Fruit fly (Drosophila melanogaster): ENCODE results near the gene Gcn2.

Gcn2 gene

dm6 chr3R:31369054-31369453 lies 26.4 kb upstream of the Gcn2 start (continued):
- TF ChIP-seq CG13296 (GFP tag; optimal IDR thresholded peaks at IDR 0.05) = peak; percentile 28
- TF ChIP-seq CG14441 (GFP tag; IDR thresholded peaks at IDR 0.05) = no peak
- TF ChIP-seq CG15011 (GFP tag; optimal IDR thresholded peaks at IDR 0.05) = peak; percentile 17
- peak; percentile 26 for TF ChIP-seq CG7556 (GFP tag; optimal IDR thresholded peaks at IDR 0.05)
- TF ChIP-seq CG1024 (GFP tag; IDR thresholded peaks at IDR 0.05) = no peak
- no peak for TF ChIP-seq pum (GFP tag; optimal IDR thresholded peaks at IDR 0.05)
- TF ChIP-seq unc-4 (GFP tag; IDR thresholded peaks at IDR 0.05; ENCODE audit: partially characterized antibody) = no peak
- TF ChIP-seq ranshi (GFP tag; IDR thresholded peaks at IDR 0.05) = 0 out of 2 replicates have a peak, but pooled peaks have one; percentile 8
- TF ChIP-seq CG16779 (GFP tag; IDR thresholded peaks at IDR 0.05) = no peak
- TF ChIP-seq CG18599 (GFP tag; optimal IDR thresholded peaks at IDR 0.05) = peak; percentile 65
- no peak for TF ChIP-seq seq (GFP tag; IDR thresholded peaks at IDR 0.05)
- peak; percentile 33; the same call in 1 of the 3 replicates for TF ChIP-seq dysf (GFP tag; IDR thresholded peaks at IDR 0.05)
- no peak for TF ChIP-seq CG3407 (GFP tag; optimal IDR thresholded peaks at IDR 0.05)
- TF ChIP-seq CG17186 (GFP tag; optimal IDR thresholded peaks at IDR 0.05) = no peak
- TF ChIP-seq Myb (GFP tag; optimal IDR thresholded peaks at IDR 0.05) = no peak
- no peak for TF ChIP-seq Dll (GFP tag; IDR thresholded peaks at IDR 0.05; ENCODE audit: partially characterized antibody)
- TF ChIP-seq ap (GFP tag; IDR thresholded peaks at IDR 0.05) = no peak
- TF ChIP-seq ab (GFP tag; optimal IDR thresholded peaks at IDR 0.05) = no peak
- TF ChIP-seq gro (GFP tag; optimal IDR thresholded peaks at IDR 0.05) = peak; percentile 15
- TF ChIP-seq CG6813 (GFP tag; optimal IDR thresholded peaks at IDR 0.05) = no peak
- no peak for TF ChIP-seq gsb-n (tag; optimal IDR thresholded peaks at IDR 0.05)
- no peak for TF ChIP-seq odd (GFP tag; optimal IDR thresholded peaks at IDR 0.05)
- peak; percentile 54 for TF ChIP-seq lab (GFP tag; optimal IDR thresholded peaks at IDR 0.05)
- TF ChIP-seq CG10274 (GFP tag; optimal IDR thresholded peaks at IDR 0.05) = no peak
- TF ChIP-seq wdn (GFP tag; IDR thresholded peaks at IDR 0.05) = no peak
- no peak for TF ChIP-seq ssp (GFP tag; IDR thresholded peaks at IDR 0.05)
- no peak for TF ChIP-seq run (tag; optimal IDR thresholded peaks at IDR 0.05)
- TF ChIP-seq usp (GFP tag; optimal IDR thresholded peaks at IDR 0.05) = no peak
- TF ChIP-seq CG17612 (GFP tag; IDR thresholded peaks at IDR 0.05) = no peak
- TF ChIP-seq CG2678 (tag; optimal IDR thresholded peaks at IDR 0.05) = peak; percentile 52
- TF ChIP-seq bcd (GFP tag; optimal IDR thresholded peaks at IDR 0.05) = peak; percentile 17
- TF ChIP-seq Hmr (GFP tag; optimal IDR thresholded peaks at IDR 0.05) = peak; percentile 12
- TF ChIP-seq slbo (GFP tag; IDR thresholded peaks at IDR 0.05) = peak; percentile 30; the same call in 1 of the 2 replicates
- peak; percentile 6 for TF ChIP-seq HHEX (GFP tag; optimal IDR thresholded peaks at IDR 0.05)
- no peak for TF ChIP-seq CG4854 (GFP tag; optimal IDR thresholded peaks at IDR 0.05)
- peak; percentile 6 for TF ChIP-seq grn (GFP tag; optimal IDR thresholded peaks at IDR 0.05)
- no peak for TF ChIP-seq CG7745 (tag; optimal IDR thresholded peaks at IDR 0.05)
- peak; percentile 61 for TF ChIP-seq CG7839 (tag; optimal IDR thresholded peaks at IDR 0.05)
- no peak for TF ChIP-seq esg (GFP tag; conservative IDR thresholded peaks at IDR 0.05)
- no peak for TF ChIP-seq CG9609 (GFP tag; optimal IDR thresholded peaks at IDR 0.05)
- peak; percentile 43 for TF ChIP-seq Fer1 (GFP tag; optimal IDR thresholded peaks at IDR 0.05)
- TF ChIP-seq row (GFP tag; IDR thresholded peaks at IDR 0.05) = 0 out of 3 replicates have a peak, but pooled peaks have one; percentile 21
- no peak for TF ChIP-seq z (GFP tag; IDR thresholded peaks at IDR 0.05)
- TF ChIP-seq Mrtf (GFP tag; IDR thresholded peaks at IDR 0.05) = no peak
- no peak for TF ChIP-seq Scr (GFP tag; IDR thresholded peaks at IDR 0.05; ENCODE audit: partially characterized antibody)
- TF ChIP-seq pb (GFP tag; optimal IDR thresholded peaks at IDR 0.05) = no peak
- no peak for TF ChIP-seq Opbp (GFP tag; IDR thresholded peaks at IDR 0.05; ENCODE audit: partially characterized antibody)
- TF ChIP-seq Hr78 (GFP tag; optimal IDR thresholded peaks at IDR 0.05) = no peak

All from whole organism, embryonic.